Worm (Caenorhabditis elegans): ENCODE results near the gene eef-1B.1.

The eef-1B.1 gene

ce11 chrIII:7937548-7937947 lies 35.6 kb downstream of the eef-1B.1 start, which contains the start of gene C29E4.10:
C29E4.10 (plus strand) TSS chrIII:7937848.
- TF ChIP-seq hlh-26 (GFP tag; conservative IDR thresholded peaks at IDR 0.05) (no peak), nhr-90 (tag; optimal IDR thresholded peaks at IDR 0.05) (no peak), bed-1 (GFP tag; IDR thresholded peaks at IDR 0.05) (no peak), mes-4 (tag; optimal IDR thresholded peaks at IDR 0.05) (no peak), F23B12.7 (tag; optimal IDR thresholded peaks at IDR 0.05; ENCODE audit: insufficient read depth) (no peak), K11D2.4 (GFP tag; IDR thresholded peaks at IDR 0.05) (no peak), cebp-2 (GFP tag; IDR thresholded peaks at IDR 0.05) (no peak), B0261.1 (tag; optimal IDR thresholded peaks at IDR 0.05) (no peak)

ce11 chrIII:7933235-7933634 lies 40.0 kb downstream of the eef-1B.1 start, which contains the start of gene ran-2:
ran-2 (plus strand) TSS chrIII:7933535.
- no peak for TF ChIP-seq cebp-1 (GFP tag; IDR thresholded peaks at IDR 0.05)
- peak; percentile 85 for TF ChIP-seq cebp-1 (tag; optimal IDR thresholded peaks at IDR 0.05)
- TF ChIP-seq pha-4 (tag; optimal IDR thresholded peaks at IDR 0.05), result no peak
- no peak for TF ChIP-seq hlh-26 (GFP tag; conservative IDR thresholded peaks at IDR 0.05)
- TF ChIP-seq nhr-179 (tag; optimal IDR thresholded peaks at IDR 0.05), result no peak
- TF ChIP-seq lsy-27 (tag; optimal IDR thresholded peaks at IDR 0.05; ENCODE audit: borderline replicate concordance, insufficient read depth), result no peak
- TF ChIP-seq aptf-3 (GFP tag; IDR thresholded peaks at IDR 0.05), result no peak
- no peak for TF ChIP-seq ztf-25 (GFP tag; IDR thresholded peaks at IDR 0.05)

- TF ChIP-seq Y53F4B.3 (GFP tag; IDR thresholded peaks at IDR 0.05), result no peak
- TF ChIP-seq chd-7 (tag; optimal IDR thresholded peaks at IDR 0.05), result no peak
- TF ChIP-seq lin-35 (GFP tag; optimal IDR thresholded peaks at IDR 0.05), result no peak
- peak; percentile 1 for TF ChIP-seq tbp1 (GFP tag; optimal IDR thresholded peaks at IDR 0.05)
- TF ChIP-seq xnd-1 (tag; optimal IDR thresholded peaks at IDR 0.05), result peak; percentile 60
- no peak for TF ChIP-seq die-1 (tag; optimal IDR thresholded peaks at IDR 0.05)
- TF ChIP-seq athp-1 (tag; optimal IDR thresholded peaks at IDR 0.05), result no peak
- TF ChIP-seq nhr-27 (tag; optimal IDR thresholded peaks at IDR 0.05), result no peak
- no peak for TF ChIP-seq lir-1 (GFP tag; conservative IDR thresholded peaks at IDR 0.05)
- TF ChIP-seq gei-17 (GFP tag; optimal IDR thresholded peaks at IDR 0.05), result no peak
- TF ChIP-seq K11D2.4 (GFP tag; IDR thresholded peaks at IDR 0.05), result no peak
- TF ChIP-seq Y53G8AR.9 (GFP tag; conservative IDR thresholded peaks at IDR 0.05), result no peak
- no peak for TF ChIP-seq ceh-27 (GFP tag; optimal IDR thresholded peaks at IDR 0.05)
- no peak for TF ChIP-seq T26A5.8 (tag; optimal IDR thresholded peaks at IDR 0.05)
- TF ChIP-seq attf-3 (GFP tag; conservative IDR thresholded peaks at IDR 0.05), result peak; percentile 53; the same call in 1 of the 2 replicates
- no peak for TF ChIP-seq ekl-4 (GFP tag; IDR thresholded peaks at IDR 0.05)
- TF ChIP-seq cebp-1 (GFP tag; IDR thresholded peaks at IDR 0.05), result no peak
- peak; percentile 18 for TF ChIP-seq cebp-1 (tag; optimal IDR thresholded peaks at IDR 0.05)
- TF ChIP-seq let-526 (GFP tag; IDR thresholded peaks at IDR 0.05), result no peak
- TF ChIP-seq dpl-1 (GFP tag; optimal IDR thresholded peaks at IDR 0.05), result peak; percentile 72
- no peak for TF ChIP-seq sdz-38 (tag; optimal IDR thresholded peaks at IDR 0.05)
- TF ChIP-seq efl-1 (GFP tag; optimal IDR thresholded peaks at IDR 0.05), result peak; percentile 87
- no peak for TF ChIP-seq pbrm-1 (GFP tag; IDR thresholded peaks at IDR 0.05)
- TF ChIP-seq lsl-1 (GFP tag; optimal IDR thresholded peaks at IDR 0.05), result peak; percentile 73
- no peak for TF ChIP-seq ceh-79 (tag; optimal IDR thresholded peaks at IDR 0.05)
- peak; percentile 55 for TF ChIP-seq lin-54 (GFP tag; optimal IDR thresholded peaks at IDR 0.05)
- no peak for TF ChIP-seq let-607 (tag; optimal IDR thresholded peaks at IDR 0.05)
- TF ChIP-seq D2030.7 (GFP tag; IDR thresholded peaks at IDR 0.05), result peak; percentile 50
- no peak for TF ChIP-seq Y95B8A.8 (GFP tag; IDR thresholded peaks at IDR 0.05)
- TF ChIP-seq snpc-4 (GFP tag; optimal IDR thresholded peaks at IDR 0.05), result no peak
- no peak for TF ChIP-seq snpc-4 (tag; optimal IDR thresholded peaks at IDR 0.05)
- TF ChIP-seq akir-1 (GFP tag; optimal IDR thresholded peaks at IDR 0.05), result no peak
- TF ChIP-seq bed-2 (GFP tag; IDR thresholded peaks at IDR 0.05), result no peak
These were observed 44.5 kb downstream of the eef-1B.1 start, which contains the start of the genes C29E4.13 and npp-15 for ce11 chrIII:7928549-7929129. C29E4.13 (minus strand) TSS chrIII:7928717. npp-15 (plus strand) TSS chrIII:7929043.
